Worm (Caenorhabditis elegans): ENCODE measurements around the gene lact-9.

The lact-9 gene

ce11 chrIV:13820862-13821261, 35.4 kb upstream of the lact-9 start, which contains the start of gene Y45F10D.15:
Gene Y45F10D.15 (minus strand): TSS chrIV:13820962.
- TF ChIP-seq lin-39 (tag; optimal IDR thresholded peaks at IDR 0.05) (no peak), pqm-1 (tag; optimal IDR thresholded peaks at IDR 0.05) (no peak), nhr-43 (tag; optimal IDR thresholded peaks at IDR 0.05; ENCODE audit: poor library complexity, severe bottlenecking) (no peak), R02D3.7 (tag; optimal IDR thresholded peaks at IDR 0.05) (no peak)

ce11 chrIV:13807724-13808123, 22.3 kb upstream of the lact-9 start, which contains the start of gene Y45F10D.14:
Gene Y45F10D.14 (minus strand): TSS chrIV:13807824.
- peak; percentile 10 for TF ChIP-seq nhr-25 (tag; optimal IDR thresholded peaks at IDR 0.05)
- no peak for TF ChIP-seq lin-39 (tag; optimal IDR thresholded peaks at IDR 0.05)

- TF ChIP-seq daf-12 (tag; optimal IDR thresholded peaks at IDR 0.05) (no peak), ztf-11 (tag; optimal IDR thresholded peaks at IDR 0.05) (no peak), ceh-9 (tag; optimal IDR thresholded peaks at IDR 0.05) (no peak), nhr-237 (tag; optimal IDR thresholded peaks at IDR 0.05) (no peak), ama-1 (optimal IDR thresholded peaks at IDR 0.05) (no peak)
Measured at ce11 chrIV:13797859-13798374, 12.5 kb upstream of the lact-9 start, which contains the start of gene Y45F10D.6. Gene Y45F10D.6 (minus strand): TSS chrIV:13797909.

- TF ChIP-seq sea-2 (GFP tag; optimal IDR thresholded peaks at IDR 0.05) (no peak), aly-2 (tag; optimal IDR thresholded peaks at IDR 0.05) (peak; percentile 83)
Measured at ce11 chrIV:13795249-13795909, 9.9 kb upstream of the lact-9 start.

ce11 chrIV:13788652-13789051, 3.2 kb upstream of the lact-9 start, which contains the start of the genes sas-6 and Y45F10D.7:
Gene sas-6 (minus strand): TSS chrIV:13788731.
Gene Y45F10D.7 (plus strand): TSS chrIV:13788907.
- TF ChIP-seq lin-39 (tag; optimal IDR thresholded peaks at IDR 0.05) (peak; percentile 54), nhr-23 (tag; optimal IDR thresholded peaks at IDR 0.05) (peak; percentile 59), unc-62 (GFP tag; optimal IDR thresholded peaks at IDR 0.05) (no peak), pqm-1 (tag; optimal IDR thresholded peaks at IDR 0.05) (peak; percentile 5), daf-12 (tag; optimal IDR thresholded peaks at IDR 0.05) (no peak), nhr-77 (tag; optimal IDR thresholded peaks at IDR 0.05) (no peak), tbx-2 (tag; optimal IDR thresholded peaks at IDR 0.05) (no peak), ztf-11 (tag; optimal IDR thresholded peaks at IDR 0.05) (no peak), elt-1 (tag; optimal IDR thresholded peaks at IDR 0.05) (no peak), eor-1 (tag; optimal IDR thresholded peaks at IDR 0.05) (no peak), ceh-16 (tag; optimal IDR thresholded peaks at IDR 0.05) (no peak), fos-1 (tag; optimal IDR thresholded peaks at IDR 0.05) (no peak), fkh-10 (GFP tag; optimal IDR thresholded peaks at IDR 0.05) (no peak), unc-39 (tag; optimal IDR thresholded peaks at IDR 0.05) (no peak), hmg-11 (tag; optimal IDR thresholded peaks at IDR 0.05) (peak; percentile 74), nhr-25 (tag; optimal IDR thresholded peaks at IDR 0.05) (peak; percentile 61), ama-1 (optimal IDR thresholded peaks at IDR 0.05) (no peak), nhr-12 (tag; optimal IDR thresholded peaks at IDR 0.05) (no peak), elt-3 (tag; optimal IDR thresholded peaks at IDR 0.05) (no peak), lsy-12 (tag; optimal IDR thresholded peaks at IDR 0.05) (peak; percentile 12), snpc-4 (tag; optimal IDR thresholded peaks at IDR 0.05) (peak; percentile 75), nhr-43 (tag; optimal IDR thresholded peaks at IDR 0.05; ENCODE audit: poor library complexity, severe bottlenecking) (no peak), nhr-76 (tag; optimal IDR thresholded peaks at IDR 0.05) (no peak), lin-15B (tag; optimal IDR thresholded peaks at IDR 0.05) (peak; percentile 81), egl-27 (tag; optimal IDR thresholded peaks at IDR 0.05) (no peak), nhr-11 (tag; optimal IDR thresholded peaks at IDR 0.05) (no peak), R02D3.7 (tag; optimal IDR thresholded peaks at IDR 0.05) (peak; percentile 24), aly-2 (tag; optimal IDR thresholded peaks at IDR 0.05) (no peak), fkh-2 (tag; optimal IDR thresholded peaks at IDR 0.05) (no peak), ZK546.5 (tag; optimal IDR thresholded peaks at IDR 0.05) (no peak), nhr-67 (tag; optimal IDR thresholded peaks at IDR 0.05) (no peak), skn-1 (tag; optimal IDR thresholded peaks at IDR 0.05) (peak; percentile 11), nhr-28 (tag; optimal IDR thresholded peaks at IDR 0.05) (no peak), zag-1 (tag; optimal IDR thresholded peaks at IDR 0.05) (no peak), nhr-237 (tag; optimal IDR thresholded peaks at IDR 0.05) (no peak), ceh-9 (tag; optimal IDR thresholded peaks at IDR 0.05) (no peak), ceh-28 (tag; optimal IDR thresholded peaks at IDR 0.05) (no peak), ztf-4 (tag; optimal IDR thresholded peaks at IDR 0.05) (no peak), mdl-1 (tag; optimal IDR thresholded peaks at IDR 0.05) (no peak), ceh-82 (tag; optimal IDR thresholded peaks at IDR 0.05) (no peak), sea-2 (GFP tag; optimal IDR thresholded peaks at IDR 0.05) (no peak), egl-5 (tag; optimal IDR thresholded peaks at IDR 0.05) (peak; percentile 86), jun-1 (tag; optimal IDR thresholded peaks at IDR 0.05) (no peak)
